Fruit fly (Drosophila melanogaster) whole organism, embryonic: ENCODE data around the gene Spn75F.

Experiments used
- B-H1 ChIP-seq: fragments of 200-800 bp; sonication (Bioruptor generic); IDR thresholded peaks from 3 replicates; pipeline ENCODE4 v1.3.6; 2022; ENCODE audit warnings: missing biosample characterization, missing genetic modification characterization
- BtbVII ChIP-seq: fragments of 200-800 bp; sonication (Bioruptor generic); optimal IDR thresholded peaks from 3 replicates; lab custom pipeline; 2017; ENCODE audit warnings: missing biosample characterization, mild to moderate bottlenecking, missing genetic modification characterization
- Bteb2 ChIP-seq: fragments of 200-800 bp; sonication (Bioruptor generic); optimal IDR thresholded peaks from 2 replicates; lab custom pipeline; 2016; ENCODE audit warnings: missing biosample characterization, missing genetic modification characterization
- CG10366 ChIP-seq: fragments of 200-800 bp; sonication (Bioruptor generic); IDR thresholded peaks from 2 replicates; pipeline ENCODE4 v1.3.6; 2022; ENCODE audit warnings: missing biosample characterization, missing genetic modification characterization
- CG11504 ChIP-seq: fragments of 200-800 bp; sonication (Bioruptor generic); optimal IDR thresholded peaks from 3 replicates; lab custom pipeline; 2019; ENCODE audit warnings: missing biosample characterization, mild to moderate bottlenecking, missing genetic modification characterization, moderate library complexity
- CG12299 ChIP-seq: fragments of 200-800 bp; sonication (Bioruptor generic); optimal IDR thresholded peaks from 2 replicates; lab custom pipeline; 2018; ENCODE audit warnings: missing biosample characterization, mild to moderate bottlenecking, missing genetic modification characterization
- CG12659 ChIP-seq: fragments of 200-800 bp; sonication (Bioruptor generic); optimal IDR thresholded peaks from 3 replicates; lab custom pipeline; 2017; ENCODE audit warnings: mild to moderate bottlenecking, missing biosample characterization, missing genetic modification reagents, missing genetic modification characterization
- CG15011 ChIP-seq: fragments of 200-800 bp; sonication (Bioruptor generic); optimal IDR thresholded peaks from 3 replicates; lab custom pipeline; 2018; ENCODE audit warnings: missing biosample characterization, mild to moderate bottlenecking, missing genetic modification characterization
- CG15269 ChIP-seq: fragments of 200-800 bp; sonication (Bioruptor generic); optimal IDR thresholded peaks from 2 replicates; lab custom pipeline; 2018; ENCODE audit warnings: missing biosample characterization, mild to moderate bottlenecking, missing genetic modification characterization, moderate library complexity
- CG15514 ChIP-seq: fragments of 200-800 bp; sonication (Bioruptor generic); optimal IDR thresholded peaks from 3 replicates; lab custom pipeline; 2017; ENCODE audit warnings: missing biosample characterization, missing genetic modification characterization, mild to moderate bottlenecking, moderate library complexity, missing genetic modification reagents
- CG1647 ChIP-seq: fragments of 200-800 bp; sonication (Bioruptor generic); optimal IDR thresholded peaks from 3 replicates; lab custom pipeline; 2016; ENCODE audit warnings: missing biosample characterization, missing genetic modification characterization
- CG17186 ChIP-seq: fragments of 200-800 bp; sonication (Bioruptor generic); optimal IDR thresholded peaks from 3 replicates; lab custom pipeline; 2017; ENCODE audit warnings: missing biosample characterization, missing genetic modification reagents, missing genetic modification characterization
- CG17359 ChIP-seq: fragments of 200-800 bp; sonication (Bioruptor generic); optimal IDR thresholded peaks from 3 replicates; lab custom pipeline; 2018; ENCODE audit warnings: missing biosample characterization, mild to moderate bottlenecking, missing genetic modification characterization, moderate library complexity
- CG17568 ChIP-seq: fragments of 200-800 bp; sonication (Bioruptor generic); optimal IDR thresholded peaks from 2 replicates; lab custom pipeline; 2018; ENCODE audit warnings: missing biosample characterization, mild to moderate bottlenecking, missing genetic modification characterization, moderate library complexity
- CG17802 ChIP-seq: fragments of 200-800 bp; sonication (Bioruptor generic); optimal IDR thresholded peaks from 2 replicates; lab custom pipeline; 2018; ENCODE audit warnings: missing biosample characterization, mild to moderate bottlenecking, missing genetic modification characterization, moderate library complexity
- CG17829 ChIP-seq: fragments of 200-800 bp; optimal IDR thresholded peaks from 2 replicates; lab custom pipeline; 2019; ENCODE audit warnings: missing biosample characterization, mild to moderate bottlenecking, missing genetic modification characterization, moderate library complexity
- CG18619 ChIP-seq: fragments of 200-800 bp; sonication (Bioruptor generic); optimal IDR thresholded peaks from 3 replicates; lab custom pipeline; 2017; ENCODE audit warnings: missing biosample characterization, mild to moderate bottlenecking, missing genetic modification characterization
- CG31224 ChIP-seq: fragments of 200-800 bp; sonication (Bioruptor generic); IDR thresholded peaks from 2 replicates; pipeline ENCODE4 v1.3.6; 2022; ENCODE audit warnings: missing biosample characterization, missing genetic modification characterization
- CG3726 ChIP-seq: fragments of 200-800 bp; sonication (Bioruptor generic); IDR thresholded peaks from 3 replicates; pipeline ENCODE4, ENCODE4 v1.3.6; 2022; ENCODE audit warnings: missing biosample characterization, missing genetic modification characterization
- CG5953 ChIP-seq: fragments of 200-800 bp; sonication (Bioruptor generic); IDR thresholded peaks from 2 replicates; pipeline ENCODE4 v1.3.6; 2022; ENCODE audit warnings: missing biosample characterization, missing genetic modification characterization
- CG6254 ChIP-seq: fragments of 200-800 bp; sonication (Bioruptor generic); optimal IDR thresholded peaks from 3 replicates; lab custom pipeline; 2017; ENCODE audit warnings: mild to moderate bottlenecking, missing biosample characterization, missing genetic modification reagents, missing genetic modification characterization
- CG6791 ChIP-seq: fragments of 200-800 bp; sonication (Bioruptor generic); IDR thresholded peaks from 3 replicates; pipeline ENCODE4 v1.3.6; 2022; ENCODE audit warnings: missing biosample characterization, missing genetic modification characterization; ENCODE audit not compliant: partially characterized antibody
- CoRest ChIP-seq: fragments of 200-800 bp; sonication (Bioruptor generic); optimal IDR thresholded peaks from 3 replicates; lab custom pipeline; 2018; ENCODE audit warnings: missing biosample characterization, mild to moderate bottlenecking, missing genetic modification characterization, moderate library complexity
- Dad ChIP-seq: fragments of 200-800 bp; sonication (Bioruptor generic); optimal IDR thresholded peaks from 3 replicates; lab custom pipeline; 2016; ENCODE audit warnings: missing biosample characterization, missing genetic modification characterization
- Deaf1 ChIP-seq: fragments of 200-800 bp; optimal IDR thresholded peaks from 3 replicates; lab custom pipeline; 2019; ENCODE audit warnings: missing biosample characterization, mild to moderate bottlenecking, missing genetic modification characterization, moderate library complexity
- Drgx ChIP-seq: fragments of 200-800 bp; sonication (Bioruptor generic); IDR thresholded peaks from 2 replicates; pipeline ENCODE4 v1.3.6; 2022; ENCODE audit warnings: missing biosample characterization, missing genetic modification characterization
- HLHmδ ChIP-seq: fragments of 200-800 bp; sonication (Bioruptor generic); optimal IDR thresholded peaks from 2 replicates; lab custom pipeline; 2018; ENCODE audit warnings: missing biosample characterization, mild to moderate bottlenecking, missing genetic modification characterization, moderate library complexity
- HmgZ ChIP-seq: fragments of 200-800 bp; sonication (Bioruptor generic); optimal IDR thresholded peaks from 2 replicates; lab custom pipeline; 2018; ENCODE audit warnings: missing biosample characterization, mild to moderate bottlenecking, missing genetic modification characterization
- NC2α ChIP-seq: fragments of 200-800 bp; sonication (Bioruptor generic); optimal IDR thresholded peaks from 2 replicates; lab custom pipeline; 2016; ENCODE audit warnings: missing biosample characterization, missing genetic modification characterization
- Optix ChIP-seq: fragments of 200-800 bp; sonication (Bioruptor generic); IDR thresholded peaks from 3 replicates; pipeline ENCODE4 v1.3.6; 2022; ENCODE audit warnings: missing biosample characterization, missing genetic modification characterization
- Pdp1 ChIP-seq, 2 experiments: fragments of 200-800 bp; sonication (Bioruptor generic); optimal IDR thresholded peaks; 3 replicates each; lab custom pipeline; 2016; ENCODE audit warnings: missing biosample characterization in 2 of 2, missing genetic modification characterization in 2 of 2, mild to moderate bottlenecking in 1 of 2, moderate library complexity in 1 of 2
- Rx ChIP-seq: fragments of 200-800 bp; sonication (Bioruptor generic); IDR thresholded peaks from 2 replicates; pipeline ENCODE4 v1.3.6; 2022; ENCODE audit warnings: missing biosample characterization, missing genetic modification characterization
- amos ChIP-seq: fragments of 200-800 bp; sonication (Bioruptor generic); IDR thresholded peaks from 2 replicates; pipeline ENCODE4 v1.3.6; 2022; ENCODE audit warnings: missing biosample characterization, missing genetic modification characterization; ENCODE audit not compliant: partially characterized antibody
- chn ChIP-seq: fragments of 200-800 bp; sonication (Bioruptor generic); optimal IDR thresholded peaks from 2 replicates; lab custom pipeline; 2016; ENCODE audit warnings: missing biosample characterization, missing genetic modification characterization
- crc ChIP-seq: fragments of 200-800 bp; sonication (Bioruptor generic); optimal IDR thresholded peaks from 2 replicates; lab custom pipeline; 2016; ENCODE audit warnings: missing biosample characterization, missing genetic modification characterization
- dysf ChIP-seq: fragments of 200-800 bp; sonication (Bioruptor generic); IDR thresholded peaks from 3 replicates; pipeline ENCODE4 v1.3.6; 2022; ENCODE audit warnings: missing biosample characterization, missing genetic modification characterization
- fd3F ChIP-seq: fragments of 200-800 bp; sonication (Bioruptor generic); optimal IDR thresholded peaks from 2 replicates; lab custom pipeline; 2018; ENCODE audit warnings: missing biosample characterization, mild to moderate bottlenecking, missing genetic modification characterization, moderate library complexity
- fru ChIP-seq: fragments of >200 bp; optimal IDR thresholded peaks from 2 replicates; lab custom pipeline; 2017
- gsb-n ChIP-seq: fragments of 200-800 bp; sonication (Bioruptor generic); optimal IDR thresholded peaks from 3 replicates; lab custom pipeline; 2018; ENCODE audit warnings: missing biosample characterization, mild to moderate bottlenecking, missing genetic modification characterization
- h ChIP-seq: fragments of >200 bp; optimal IDR thresholded peaks from 2 replicates; lab custom pipeline; 2017
- hb ChIP-seq: fragments of 200-800 bp; sonication (Bioruptor generic); IDR thresholded peaks from 3 replicates; pipeline ENCODE4 v1.3.6; 2022; ENCODE audit warnings: missing biosample characterization, missing genetic modification characterization; ENCODE audit not compliant: partially characterized antibody
- jigr1 ChIP-seq: fragments of 200-800 bp; sonication (Bioruptor generic); IDR thresholded peaks from 3 replicates; pipeline ENCODE4 v1.3.6; 2022; ENCODE audit warnings: missing biosample characterization, missing genetic modification characterization
- lov ChIP-seq, 2 experiments: fragments of 200-800 bp in 1 of 2; fragments of >200 bp in 1 of 2; sonication (Bioruptor generic) in 1 of 2; IDR thresholded peaks in 1 of 2; optimal IDR thresholded peaks in 1 of 2; 2 replicates in 1 of 2; 3 replicates in 1 of 2; pipeline versions ENCODE4 v1.3.6 to Lab custom; 2017 to 2022; ENCODE audit warnings: missing biosample characterization in 1 of 2, missing genetic modification characterization in 1 of 2
- nerfin-2 ChIP-seq: fragments of 200-800 bp; sonication (Bioruptor generic); IDR thresholded peaks from 2 replicates; pipeline ENCODE4 v1.3.6; 2022; ENCODE audit warnings: missing biosample characterization, missing genetic modification characterization; ENCODE audit not compliant: partially characterized antibody
- nmo ChIP-seq: fragments of 200-800 bp; sonication (Bioruptor generic); optimal IDR thresholded peaks from 2 replicates; lab custom pipeline; 2018; ENCODE audit warnings: missing biosample characterization, mild to moderate bottlenecking, missing genetic modification characterization, moderate library complexity
- salm ChIP-seq: fragments of 200-800 bp; sonication (Bioruptor generic); optimal IDR thresholded peaks from 2 replicates; lab custom pipeline; 2018; ENCODE audit warnings: missing biosample characterization, mild to moderate bottlenecking, missing genetic modification characterization
- sens ChIP-seq: fragments of 200-800 bp; sonication (Bioruptor generic); peaks from one replicate; lab custom pipeline; 2016; ENCODE audit warnings: missing biosample characterization, missing genetic modification characterization
- stc ChIP-seq: fragments of 200-800 bp; sonication (Bioruptor generic); IDR thresholded peaks from 2 replicates; pipeline ENCODE4 v1.3.6; 2022; ENCODE audit warnings: missing biosample characterization, missing genetic modification characterization
- yki ChIP-seq: fragments of >200 bp; optimal IDR thresholded peaks from 3 replicates; lab custom pipeline; 2018
- zf30C ChIP-seq: fragments of 200-800 bp; sonication (Bioruptor generic); optimal IDR thresholded peaks from 3 replicates; lab custom pipeline; 2018; ENCODE audit warnings: missing biosample characterization, mild to moderate bottlenecking, missing genetic modification characterization

Gene Spn75F

dm6 chr3L:19097665-19098082 is 31.8 kb downstream of the Spn75F start, which contains the start of the genes Naxd and CG14079 (continued):
- TF ChIP-seq sens (peak; percentile 79), HmgZ (peak; percentile 55), h (lab: Kevin White, UChicago) (no peak), CG12299 (tag; lab: Kevin White, UChicago) (peak; percentile 47), HLHmδ (GFP tag; lab: Kevin White, UChicago) (no peak), hb (GFP tag; lab: Robert Waterston, UW) (no peak), nmo (GFP tag; lab: Kevin White, UChicago) (peak; percentile 85), CG31224 (0 out of 2 replicates have a peak, but pooled peaks have one; percentile 29), CG5953 (GFP tag; lab: Robert Waterston, UW) (peak; percentile 61; the same call in 1 of the 2 replicates), nerfin-2 (no peak), CG1647 (GFP tag; lab: Kevin White, UChicago) (no peak), zf30C (GFP tag; lab: Kevin White, UChicago) (peak; percentile 74), Deaf1 (tag; lab: Kevin White, UChicago) (no peak), CG17359 (tag; lab: Kevin White, UChicago) (peak; percentile 50), CG15269 (peak; percentile 77), CG12659 (peak; percentile 74), stc (GFP tag; lab: Robert Waterston, UW) (0 out of 2 replicates have a peak, but pooled peaks have one; percentile 32), Optix (GFP tag; lab: Robert Waterston, UW) (no peak), fru (lab: Kevin White, UChicago) (no peak), CG15011 (GFP tag; lab: Kevin White, UChicago) (no peak), CG17568 (GFP tag; lab: Kevin White, UChicago) (no peak), CG6254 (no peak), Rx (GFP tag; lab: Robert Waterston, UW) (0 out of 2 replicates have a peak, but pooled peaks have one; percentile 15), Dad (GFP tag; lab: Kevin White, UChicago) (no peak), dysf (peak; percentile 74; the same call in 2 of the 3 replicates), fd3F (GFP tag; lab: Kevin White, UChicago) (peak; percentile 67), CG17802 (tag; lab: Kevin White, UChicago) (peak; percentile 38), Pdp1 (GFP tag; optimal IDR thresholded peaks at IDR 0.05; lab: Kevin White, UChicago) (peak; percentile 34 to 60), CG10366 (GFP tag; lab: Robert Waterston, UW) (peak; percentile 62; the same call in 1 of the 2 replicates), gsb-n (tag; lab: Kevin White, UChicago) (peak; percentile 55), Bteb2 (GFP tag; lab: Kevin White, UChicago) (peak; percentile 7), CG15514 (GFP tag; lab: Kevin White, UChicago) (peak; percentile 37), amos (no peak; the same call in 1 of the 2 replicates), lov (optimal IDR thresholded peaks at IDR 0.05; lab: Kevin White, UChicago) (no peak), lov (GFP tag; IDR thresholded peaks at IDR 0.05; lab: Robert Waterston, UW) (0 out of 3 replicates have a peak, but pooled peaks have one; percentile 17), CG17829 (tag; lab: Kevin White, UChicago) (peak; percentile 57), CG6791 (no peak), NC2α (GFP tag; lab: Kevin White, UChicago) (no peak), CoRest (peak; percentile 84), CG3726 (GFP tag; lab: Robert Waterston, UW) (no peak), crc (GFP tag; lab: Kevin White, UChicago) (no peak), CG18619 (GFP tag; lab: Kevin White, UChicago) (peak; percentile 40), jigr1 (0 out of 3 replicates have a peak, but pooled peaks have one; percentile 26), salm (tag; lab: Kevin White, UChicago) (peak; percentile 33), CG11504 (tag; lab: Kevin White, UChicago) (peak; percentile 65), CG17186 (no peak), yki (lab: Kevin White, UChicago) (no peak), chn (GFP tag; lab: Kevin White, UChicago) (no peak), Drgx (GFP tag; lab: Robert Waterston, UW) (peak; percentile 73), BtbVII (no peak), B-H1 (GFP tag; lab: Robert Waterston, UW) (no peak)
